Worm (Caenorhabditis elegans) whole organism, L4 larva: Measurements from ENCODE around the gene F49C5.16.

Experiments
- D1046.2 ChIP-seq: fragments of 200-800 bp; sonication (Bioruptor generic); IDR thresholded peaks from 2 replicates; pipeline ENCODE4 v1.3.6; 2022; ENCODE audit warnings: missing genetic modification characterization, missing compliant biosample characterization
- ama-1 ChIP-seq: fragments of 150-350 bp; optimal IDR thresholded peaks from 2 replicates; lab custom pipeline; 2014; ENCODE audit warnings: inconsistent platforms, mixed read lengths
- attf-4 ChIP-seq: sonication (generic microtip); optimal IDR thresholded peaks from 3 replicates; lab custom pipeline; 2017; ENCODE audit warnings: missing biosample characterization, missing genetic modification characterization
- dve-1 ChIP-seq: sonication (generic microtip); optimal IDR thresholded peaks from 2 replicates; lab custom pipeline; 2017; ENCODE audit warnings: antibody characterized with exemption, mild to moderate bottlenecking, missing genetic modification characterization, missing compliant biosample characterization; ENCODE audit not compliant: insufficient read depth
- lin-13 ChIP-seq: fragments of 150-350 bp; optimal IDR thresholded peaks from 2 replicates; lab custom pipeline; 2014; ENCODE audit warnings: missing biosample characterization, missing genetic modification reagents, missing genetic modification characterization
- nhr-6 ChIP-seq: fragments of 150-350 bp; optimal IDR thresholded peaks from 2 replicates; lab custom pipeline; 2014; ENCODE audit warnings: missing biosample characterization, missing genetic modification characterization
- nhr-77 ChIP-seq: fragments of 150-350 bp; optimal IDR thresholded peaks from 2 replicates; lab custom pipeline; 2014; ENCODE audit warnings: missing biosample characterization, missing genetic modification characterization
- snpc-4 ChIP-seq: fragments of 150-350 bp; optimal IDR thresholded peaks from 2 replicates; lab custom pipeline; 2014; ENCODE audit warnings: missing biosample characterization, missing genetic modification characterization
- spr-3 ChIP-seq: fragments of 200-800 bp; sonication (Bioruptor generic); optimal IDR thresholded peaks from 2 replicates; lab custom pipeline; 2018; ENCODE audit warnings: mild to moderate bottlenecking, missing genetic modification characterization, missing compliant biosample characterization
- tag-97 ChIP-seq: fragments of 200-800 bp; sonication (Bioruptor generic); IDR thresholded peaks from 2 replicates; pipeline ENCODE4 v1.3.6; 2022; ENCODE audit warnings: missing genetic modification characterization, missing compliant biosample characterization
- unc-62 ChIP-seq, 3 experiments: fragments of 150-350 bp in 1 of 3; sonication (generic microtip); optimal IDR thresholded peaks in 2 of 3; peaks in 1 of 3; 1 replicate in 1 of 3; 2 replicates in 2 of 3; lab custom pipeline; 2014 to 2017; ENCODE audit warnings: missing biosample characterization in 3 of 3, missing genetic modification characterization in 3 of 3, missing genetic modification reagents in 3 of 3, missing genotype in 1 of 3
- zip-11 ChIP-seq: fragments of 200-800 bp; sonication (Bioruptor generic); IDR thresholded peaks from 2 replicates; pipeline ENCODE4 v1.3.6; 2022; ENCODE audit warnings: missing genetic modification characterization, missing compliant biosample characterization

- TF ChIP-seq dve-1 (tag; lab: Kevin White, UChicago) (no peak), attf-4 (tag; lab: Kevin White, UChicago) (no peak), unc-62 (GFP tag; optimal IDR thresholded peaks at IDR 0.05 in 1 of 2; lab: Kevin White, UChicago) (peak in 1 of 2 experiments; percentile 89), unc-62 (tag; optimal IDR thresholded peaks at IDR 0.05; lab: Kevin White, UChicago) (no peak), zip-11 (GFP tag; lab: Robert Waterston, UW) (no peak), ama-1 (lab: Kevin White, UChicago) (no peak), snpc-4 (tag; lab: Kevin White, UChicago) (no peak), D1046.2 (no peak), nhr-77 (no peak), nhr-6 (tag; lab: Kevin White, UChicago) (no peak), tag-97 (GFP tag; lab: Robert Waterston, UW) (no peak), lin-13 (no peak), spr-3 (no peak)
Measured at ce11 chrII:12539395-12539794, 8.3 kb upstream of the F49C5.16 start.
